Fruit fly (Drosophila melanogaster) whole organism, adult: ENCODE results near the gene Oseg4.

Source experiments
- CG11617 ChIP-seq: fragments of 200-800 bp; sonication (Bioruptor generic); optimal IDR thresholded peaks from 2 replicates; lab custom pipeline; 2017; ENCODE audit warnings: mild to moderate bottlenecking, missing biosample characterization, missing genetic modification reagents, missing genetic modification characterization
- CG7045 ChIP-seq: fragments of 200-800 bp; sonication (Bioruptor generic); optimal IDR thresholded peaks from 2 replicates; lab custom pipeline; 2017; ENCODE audit warnings: missing biosample characterization, mild to moderate bottlenecking, missing genetic modification characterization
- Mnt ChIP-seq: fragments of 200-800 bp; sonication (Bioruptor generic); optimal IDR thresholded peaks from 2 replicates; lab custom pipeline; 2016; ENCODE audit warnings: missing biosample characterization, mild to moderate bottlenecking, missing genetic modification characterization
- bab1 ChIP-seq: fragments of 200-800 bp; sonication (Bioruptor generic); optimal IDR thresholded peaks from 3 replicates; lab custom pipeline; 2019; ENCODE audit warnings: missing biosample characterization, mild to moderate bottlenecking, missing genetic modification characterization, moderate library complexity
- kay ChIP-seq: fragments of 200-800 bp; sonication (Bioruptor generic); peaks from one replicate; lab custom pipeline; 2016; ENCODE audit warnings: missing biosample characterization, missing genetic modification characterization, borderline replicate concordance
- ovo ChIP-seq: fragments of 200-800 bp; sonication (Bioruptor generic); optimal IDR thresholded peaks from 2 replicates; lab custom pipeline; 2016; ENCODE audit warnings: missing biosample characterization, missing genetic modification characterization
- toe ChIP-seq: fragments of 200-800 bp; sonication (Bioruptor generic); optimal IDR thresholded peaks from 2 replicates; lab custom pipeline; 2016; ENCODE audit warnings: missing biosample characterization, missing genetic modification characterization

DNA sequence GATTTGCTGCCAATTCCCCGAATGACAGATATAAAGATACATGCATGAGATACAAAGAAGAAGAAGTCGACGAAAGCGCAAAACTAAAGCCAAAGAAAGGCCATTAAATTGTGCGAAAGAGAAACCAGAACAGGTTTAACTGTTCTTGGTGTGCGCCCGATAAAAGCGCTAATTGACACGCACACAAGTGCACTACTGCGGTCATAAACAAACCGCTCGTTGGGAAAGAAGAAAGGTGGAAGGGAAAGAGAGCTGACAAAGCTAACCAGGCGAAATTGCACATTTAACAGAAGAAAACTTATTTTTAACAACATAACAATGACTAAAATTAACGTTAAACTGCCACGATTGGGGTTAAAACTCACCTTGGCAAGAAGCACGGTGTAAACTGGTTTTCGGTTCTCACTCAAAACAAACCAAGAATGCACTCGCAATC, 5.4 kb downstream of the Oseg4 start:
- no peak for TF ChIP-seq bab1 (GFP tag; lab: Kevin White, UChicago)
- no peak for TF ChIP-seq CG7045 (GFP tag; lab: Kevin White, UChicago)
- no peak for TF ChIP-seq toe (GFP tag; lab: Kevin White, UChicago)
- TF ChIP-seq CG11617 (GFP tag; lab: Kevin White, UChicago) = no peak
- peak; percentile 39 for TF ChIP-seq ovo (GFP tag; lab: Kevin White, UChicago)
- TF ChIP-seq kay (GFP tag; lab: Kevin White, UChicago) = no peak
- no peak for TF ChIP-seq Mnt (GFP tag; lab: Kevin White, UChicago)
